Fruit fly (Drosophila melanogaster) whole organism, embryonic: ENCODE measurements around the gene Grip91.
A peak's percentile ranks its signal among the peaks of the same experiment; 100 is the strongest.

Source experiments
- CG10431 ChIP-seq: fragments of 200-800 bp; sonication (Bioruptor generic); optimal IDR thresholded peaks from 3 replicates; lab custom pipeline; 2018; ENCODE audit warnings: missing biosample characterization, mild to moderate bottlenecking, missing genetic modification characterization
- CG10462 ChIP-seq: fragments of 200-800 bp; sonication (Bioruptor generic); optimal IDR thresholded peaks from 2 replicates; lab custom pipeline; 2016; ENCODE audit warnings: missing biosample characterization, missing genetic modification characterization
- CG12299 ChIP-seq: fragments of 200-800 bp; sonication (Bioruptor generic); optimal IDR thresholded peaks from 2 replicates; lab custom pipeline; 2018; ENCODE audit warnings: missing biosample characterization, mild to moderate bottlenecking, missing genetic modification characterization
- CG12659 ChIP-seq: fragments of 200-800 bp; sonication (Bioruptor generic); optimal IDR thresholded peaks from 3 replicates; lab custom pipeline; 2017; ENCODE audit warnings: mild to moderate bottlenecking, missing biosample characterization, missing genetic modification reagents, missing genetic modification characterization
- CG13624 ChIP-seq: fragments of 200-800 bp; sonication (Bioruptor generic); optimal IDR thresholded peaks from 2 replicates; lab custom pipeline; 2016; ENCODE audit warnings: missing biosample characterization, missing genetic modification characterization
- CG13894 ChIP-seq: fragments of 200-800 bp; sonication (Bioruptor generic); optimal IDR thresholded peaks from 3 replicates; lab custom pipeline; 2018; ENCODE audit warnings: missing biosample characterization, mild to moderate bottlenecking, missing genetic modification characterization, moderate library complexity
- CG1529 ChIP-seq: fragments of 200-800 bp; sonication (Bioruptor generic); optimal IDR thresholded peaks from 3 replicates; lab custom pipeline; 2018; ENCODE audit warnings: missing biosample characterization, missing genetic modification characterization
- CG18764 ChIP-seq: fragments of 200-800 bp; sonication (Bioruptor generic); optimal IDR thresholded peaks from 3 replicates; lab custom pipeline; 2016; ENCODE audit warnings: missing biosample characterization, missing genetic modification characterization
- CG32767 ChIP-seq: fragments of 200-800 bp; sonication (Bioruptor generic); IDR thresholded peaks from 2 replicates; pipeline ENCODE4 v1.3.6; 2022; ENCODE audit warnings: missing biosample characterization, missing genetic modification characterization
- CG3407 ChIP-seq: fragments of 200-800 bp; sonication (Bioruptor generic); optimal IDR thresholded peaks from 2 replicates; lab custom pipeline; 2018; ENCODE audit warnings: missing biosample characterization, mild to moderate bottlenecking, missing genetic modification characterization
- CG4328 ChIP-seq: fragments of 200-800 bp; sonication (Bioruptor generic); optimal IDR thresholded peaks from 3 replicates; lab custom pipeline; 2017; ENCODE audit warnings: missing biosample characterization, missing genetic modification reagents, missing genetic modification characterization
- CG4404 ChIP-seq: fragments of 200-800 bp; sonication (Bioruptor generic); IDR thresholded peaks from 2 replicates; pipeline ENCODE4 v1.3.6; 2022; ENCODE audit warnings: missing biosample characterization, missing genetic modification characterization
- CG5180 ChIP-seq: fragments of 200-800 bp; sonication (Bioruptor generic); optimal IDR thresholded peaks from 3 replicates; lab custom pipeline; 2017; ENCODE audit warnings: missing biosample characterization, missing genetic modification characterization, mild to moderate bottlenecking, moderate library complexity, missing genetic modification reagents
- CG5245 ChIP-seq: fragments of 200-800 bp; sonication (Bioruptor generic); optimal IDR thresholded peaks from 3 replicates; lab custom pipeline; 2016; ENCODE audit warnings: missing biosample characterization, missing genetic modification characterization
- CG5953 ChIP-seq: fragments of 200-800 bp; sonication (Bioruptor generic); IDR thresholded peaks from 2 replicates; pipeline ENCODE4 v1.3.6; 2022; ENCODE audit warnings: missing biosample characterization, missing genetic modification characterization
- CG6765 ChIP-seq: fragments of 200-800 bp; sonication (Bioruptor generic); optimal IDR thresholded peaks from 3 replicates; lab custom pipeline; 2017; ENCODE audit warnings: missing biosample characterization, mild to moderate bottlenecking, missing genetic modification characterization
- CG6813 ChIP-seq: fragments of 200-800 bp; sonication (Bioruptor generic); optimal IDR thresholded peaks from 2 replicates; lab custom pipeline; 2017; ENCODE audit warnings: missing biosample characterization, missing genetic modification characterization, mild to moderate bottlenecking, moderate library complexity, missing genetic modification reagents
- CG7839 ChIP-seq: fragments of 200-800 bp; sonication (Bioruptor generic); optimal IDR thresholded peaks from 3 replicates; lab custom pipeline; 2018; ENCODE audit warnings: missing biosample characterization, mild to moderate bottlenecking, missing genetic modification characterization, moderate library complexity
- CG7963 ChIP-seq: fragments of 200-800 bp; sonication (Bioruptor generic); IDR thresholded peaks from 3 replicates; pipeline ENCODE4 v1.3.6; 2022; ENCODE audit warnings: missing biosample characterization, missing genetic modification characterization; ENCODE audit not compliant: partially characterized antibody
- CG8388 ChIP-seq: fragments of 200-800 bp; sonication (Bioruptor generic); optimal IDR thresholded peaks from 2 replicates; lab custom pipeline; 2019; ENCODE audit warnings: missing biosample characterization, mild to moderate bottlenecking, missing genetic modification characterization, moderate library complexity
- CG8765 ChIP-seq: fragments of 200-800 bp; sonication (Bioruptor generic); IDR thresholded peaks from 2 replicates; pipeline ENCODE4 v1.3.6; 2022; ENCODE audit warnings: missing biosample characterization, missing genetic modification characterization
- CG8944 ChIP-seq: fragments of 200-800 bp; sonication (Bioruptor generic); optimal IDR thresholded peaks from 3 replicates; lab custom pipeline; 2016; ENCODE audit warnings: missing biosample characterization, missing genetic modification characterization
- CG9797 ChIP-seq: fragments of 200-800 bp; sonication (Bioruptor generic); optimal IDR thresholded peaks from 3 replicates; lab custom pipeline; 2018; ENCODE audit warnings: missing biosample characterization, mild to moderate bottlenecking, missing genetic modification characterization
- Dbx ChIP-seq: fragments of 200-800 bp; sonication (Bioruptor generic); IDR thresholded peaks from 3 replicates; pipeline ENCODE4 v1.3.6; 2022; ENCODE audit warnings: missing biosample characterization, missing genetic modification characterization
- HLH3B ChIP-seq: fragments of 200-800 bp; sonication (Bioruptor generic); IDR thresholded peaks from 2 replicates; pipeline ENCODE4 v1.3.6; 2022; ENCODE audit warnings: missing biosample characterization, missing genetic modification characterization
- Lim3 ChIP-seq: fragments of 200-800 bp; sonication (Bioruptor generic); IDR thresholded peaks from 2 replicates; pipeline ENCODE4 v1.3.6; 2022; ENCODE audit warnings: missing biosample characterization, missing genetic modification characterization
- Meics ChIP-seq: fragments of 200-800 bp; sonication (Bioruptor generic); optimal IDR thresholded peaks from 2 replicates; lab custom pipeline; 2017; ENCODE audit warnings: missing biosample characterization, mild to moderate bottlenecking, missing genetic modification characterization
- Rx ChIP-seq: fragments of 200-800 bp; sonication (Bioruptor generic); IDR thresholded peaks from 2 replicates; pipeline ENCODE4 v1.3.6; 2022; ENCODE audit warnings: missing biosample characterization, missing genetic modification characterization
- Sox100B ChIP-seq: fragments of 200-800 bp; sonication (Bioruptor generic); optimal IDR thresholded peaks from 3 replicates; lab custom pipeline; 2018; ENCODE audit warnings: missing biosample characterization, mild to moderate bottlenecking, missing genetic modification characterization
- Ssrp ChIP-seq: fragments of 200-800 bp; sonication (Bioruptor generic); optimal IDR thresholded peaks from 2 replicates; lab custom pipeline; 2018; ENCODE audit warnings: missing biosample characterization, mild to moderate bottlenecking, missing genetic modification characterization, moderate library complexity
- bab2 ChIP-seq: fragments of 200-800 bp; sonication (Bioruptor generic); optimal IDR thresholded peaks from 2 replicates; lab custom pipeline; 2016; ENCODE audit warnings: missing biosample characterization, missing genetic modification characterization
- ci ChIP-seq: fragments of 200-800 bp; sonication (Bioruptor generic); IDR thresholded peaks from 3 replicates; pipeline ENCODE4 v1.3.6; 2022; ENCODE audit warnings: missing biosample characterization, missing genetic modification characterization
- crc ChIP-seq: fragments of 200-800 bp; sonication (Bioruptor generic); optimal IDR thresholded peaks from 2 replicates; lab custom pipeline; 2016; ENCODE audit warnings: missing biosample characterization, missing genetic modification characterization
- cwo ChIP-seq: fragments of 200-800 bp; sonication (Bioruptor generic); optimal IDR thresholded peaks from 3 replicates; lab custom pipeline; 2017; ENCODE audit warnings: missing biosample characterization, missing genetic modification characterization, mild to moderate bottlenecking, moderate library complexity, missing genetic modification reagents
- dan ChIP-seq: fragments of 200-800 bp; sonication (Bioruptor generic); IDR thresholded peaks from 2 replicates; pipeline ENCODE4 v1.3.6; 2022; ENCODE audit warnings: missing biosample characterization, missing genetic modification characterization
- dysf ChIP-seq: fragments of 200-800 bp; sonication (Bioruptor generic); IDR thresholded peaks from 3 replicates; pipeline ENCODE4 v1.3.6; 2022; ENCODE audit warnings: missing biosample characterization, missing genetic modification characterization
- gcm ChIP-seq: fragments of 200-800 bp; sonication (Bioruptor generic); optimal IDR thresholded peaks from 2 replicates; lab custom pipeline; 2019; ENCODE audit warnings: missing biosample characterization, mild to moderate bottlenecking, missing genetic modification characterization, moderate library complexity
- gcm2 ChIP-seq: fragments of 200-800 bp; sonication (Bioruptor generic); optimal IDR thresholded peaks from 2 replicates; lab custom pipeline; 2016; ENCODE audit warnings: missing biosample characterization, missing genetic modification characterization
- gro ChIP-seq: fragments of 200-800 bp; sonication (Bioruptor generic); optimal IDR thresholded peaks from 2 replicates; lab custom pipeline; 2016; ENCODE audit warnings: missing biosample characterization, missing genetic modification characterization
- gsb ChIP-seq: fragments of 200-800 bp; sonication (Bioruptor generic); IDR thresholded peaks from 2 replicates; pipeline ENCODE4 v1.3.6; 2022; ENCODE audit warnings: missing biosample characterization, missing genetic modification characterization
- hkb ChIP-seq, 2 experiments: fragments of 200-800 bp in 1 of 2; fragments of >200 bp in 1 of 2; sonication (Bioruptor generic) in 1 of 2; IDR thresholded peaks in 1 of 2; optimal IDR thresholded peaks in 1 of 2; 2 replicates each; pipeline versions ENCODE4 v1.3.6 to Lab custom; 2017 to 2022; ENCODE audit warnings: missing biosample characterization in 1 of 2, missing genetic modification characterization in 1 of 2
- lola ChIP-seq, 3 experiments: fragments of >200 bp in 2 of 3; fragments of 200-800 bp in 1 of 3; sonication (Bioruptor generic) in 1 of 3; optimal IDR thresholded peaks; 2 replicates each; lab custom pipeline; 2017 to 2019; ENCODE audit warnings: missing biosample characterization in 3 of 3, missing genetic modification characterization in 3 of 3, mild to moderate bottlenecking in 1 of 3, moderate library complexity in 1 of 3
- phol ChIP-seq: fragments of 200-800 bp; sonication (Bioruptor generic); optimal IDR thresholded peaks from 3 replicates; lab custom pipeline; 2018; ENCODE audit warnings: missing biosample characterization, mild to moderate bottlenecking, missing genetic modification characterization, moderate library complexity
- prd ChIP-seq, 3 experiments: fragments of >200 bp in 2 of 3; fragments of 200-800 bp in 1 of 3; sonication (Bioruptor generic) in 1 of 3; optimal IDR thresholded peaks in 2 of 3; IDR thresholded peaks in 1 of 3; 2 replicates in 2 of 3; 3 replicates in 1 of 3; pipeline versions ENCODE4 v1.3.6 to Lab custom; 2017 to 2022; ENCODE audit warnings: missing biosample characterization in 1 of 3, missing genetic modification characterization in 1 of 3
- toy ChIP-seq: fragments of 200-800 bp; sonication (Bioruptor generic); IDR thresholded peaks from 2 replicates; pipeline ENCODE4 v1.3.6; 2022; ENCODE audit warnings: missing biosample characterization, missing genetic modification characterization
- tx ChIP-seq: fragments of 200-800 bp; sonication (Bioruptor generic); optimal IDR thresholded peaks from 2 replicates; lab custom pipeline; 2016; ENCODE audit warnings: missing biosample characterization, missing genetic modification characterization
- vnd ChIP-seq: fragments of 200-800 bp; sonication (Bioruptor generic); IDR thresholded peaks from 3 replicates; pipeline ENCODE4 v1.3.6; 2022; ENCODE audit warnings: missing biosample characterization, missing genetic modification characterization; ENCODE audit not compliant: partially characterized antibody
- wdn ChIP-seq: fragments of 200-800 bp; sonication (Bioruptor generic); IDR thresholded peaks from 2 replicates; pipeline ENCODE4 v1.3.6; 2022; ENCODE audit warnings: missing biosample characterization, missing genetic modification characterization
- wek ChIP-seq: fragments of 200-800 bp; sonication (Bioruptor generic); optimal IDR thresholded peaks from 3 replicates; lab custom pipeline; 2018; ENCODE audit warnings: missing biosample characterization, mild to moderate bottlenecking, missing genetic modification characterization, moderate library complexity

Gene Grip91

dm6 chrX:13762372-13762883 lies 17.9 kb upstream of the Grip91 start, which contains the start of gene rdgB (continued):
- TF ChIP-seq HLH3B (peak; percentile 72), Lim3 (no peak), CG10431 (peak; percentile 63), crc (GFP tag; lab: Kevin White, UChicago) (no peak), CG10462 (peak; percentile 21), CG7963 (GFP tag; lab: Robert Waterston, UW) (no peak), CG32767 (GFP tag; lab: Robert Waterston, UW) (0 out of 2 replicates have a peak, but pooled peaks have one; percentile 60), Meics (peak; percentile 87), gsb (GFP tag; lab: Robert Waterston, UW) (no peak), CG1529 (peak; percentile 82), dan (GFP tag; lab: Robert Waterston, UW) (no peak), dysf (GFP tag; lab: Robert Waterston, UW) (peak; percentile 83), hkb (optimal IDR thresholded peaks at IDR 0.05; lab: Kevin White, UChicago) (no peak), hkb (GFP tag; IDR thresholded peaks at IDR 0.05; lab: Robert Waterston, UW) (peak; percentile 82), CG4328 (GFP tag; lab: Kevin White, UChicago) (peak; percentile 64), CG6813 (GFP tag; lab: Kevin White, UChicago) (peak; percentile 50), Rx (GFP tag; lab: Robert Waterston, UW) (no peak), CG7839 (tag; lab: Kevin White, UChicago) (peak; percentile 90), CG5245 (peak; percentile 45), CG3407 (GFP tag; lab: Kevin White, UChicago) (peak; percentile 77), CG8388 (peak; percentile 67), tx (GFP tag; lab: Kevin White, UChicago) (no peak), CG4404 (GFP tag; lab: Robert Waterston, UW) (peak; percentile 43), toy (0 out of 2 replicates have a peak, but pooled peaks have one; percentile 33), Sox100B (peak; percentile 92), CG8765 (no peak), gro (peak; percentile 23), Dbx (GFP tag; lab: Robert Waterston, UW) (peak; percentile 76; the same call in 2 of the 3 replicates), CG5180 (GFP tag; lab: Kevin White, UChicago) (peak; percentile 92), CG12299 (tag; lab: Kevin White, UChicago) (peak; percentile 60), phol (tag; lab: Kevin White, UChicago) (peak; percentile 90), cwo (GFP tag; lab: Kevin White, UChicago) (peak; percentile 64), Ssrp (peak; percentile 83), CG8944 (GFP tag; lab: Kevin White, UChicago) (no peak), CG9797 (GFP tag; lab: Kevin White, UChicago) (no peak), wek (GFP tag; lab: Kevin White, UChicago) (no peak), CG5953 (GFP tag; lab: Robert Waterston, UW) (no peak; the same call in 1 of the 2 replicates), CG12659 (GFP tag; lab: Kevin White, UChicago) (peak; percentile 87), vnd (no peak), CG6765 (GFP tag; lab: Kevin White, UChicago) (peak; percentile 78), bab2 (GFP tag; lab: Kevin White, UChicago) (peak; percentile 37), lola (GFP tag; optimal IDR thresholded peaks at IDR 0.05; lab: Kevin White, UChicago) (peak in 1 of 3 experiments; percentile 72), gcm (peak; percentile 68), CG13624 (peak; percentile 21), prd (optimal IDR thresholded peaks at IDR 0.05; lab: Kevin White, UChicago) (no peak), prd (GFP tag; IDR thresholded peaks at IDR 0.05; lab: Robert Waterston, UW) (peak; percentile 72), CG18764 (GFP tag; lab: Kevin White, UChicago) (no peak), ci (peak; percentile 55; the same call in 1 of the 3 replicates), CG13894 (tag; lab: Kevin White, UChicago) (no peak), wdn (GFP tag; lab: Robert Waterston, UW) (no peak), gcm2 (peak; percentile 41)
